Fruit fly (Drosophila melanogaster) whole organism, wandering third instar larva: ENCODE measurements around the gene CG15864.

Experiments
- Abd-B ChIP-seq: fragments of >200 bp; optimal IDR thresholded peaks from 2 replicates; lab custom pipeline; 2017; ENCODE audit warnings: missing biosample characterization, missing genetic modification characterization
- CG32264 ChIP-seq: fragments of 200-800 bp; sonication (Bioruptor generic); optimal IDR thresholded peaks from 2 replicates; lab custom pipeline; 2016; ENCODE audit warnings: missing biosample characterization, missing genetic modification characterization
- CG9705 ChIP-seq: fragments of 200-800 bp; sonication (Bioruptor generic); optimal IDR thresholded peaks from 2 replicates; lab custom pipeline; 2018; ENCODE audit warnings: missing biosample characterization, mild to moderate bottlenecking, missing genetic modification characterization
- CrebA ChIP-seq: fragments of 200-800 bp; sonication (Bioruptor generic); optimal IDR thresholded peaks from 2 replicates; lab custom pipeline; 2016; ENCODE audit warnings: missing biosample characterization, mild to moderate bottlenecking, missing genetic modification characterization, borderline replicate concordance
- Dfd ChIP-seq: fragments of >200 bp; optimal IDR thresholded peaks from 2 replicates; lab custom pipeline; 2017; ENCODE audit warnings: missing biosample characterization, missing genetic modification characterization
- Dif ChIP-seq: fragments of 200-275, 200-300 bp; sonication (Bioruptor generic); optimal IDR thresholded peaks from 2 replicates; lab custom pipeline; 2018; ENCODE audit warnings: missing biosample characterization, missing genetic modification characterization; ENCODE audit not compliant: partially characterized antibody
- GATAd ChIP-seq: sonication (Bioruptor generic); optimal IDR thresholded peaks from 2 replicates; lab custom pipeline; 2016; ENCODE audit warnings: missing biosample characterization, missing genetic modification characterization
- HLH106 ChIP-seq: fragments of 200-800 bp; optimal IDR thresholded peaks from 3 replicates; lab custom pipeline; 2019; ENCODE audit warnings: missing biosample characterization, mild to moderate bottlenecking, missing genetic modification characterization, moderate library complexity
- Hnf4 ChIP-seq: fragments of 200-800 bp; sonication (Bioruptor generic); optimal IDR thresholded peaks from 2 replicates; lab custom pipeline; 2016; ENCODE audit warnings: missing biosample characterization, mild to moderate bottlenecking, missing genetic modification characterization
- Hr78 ChIP-seq: fragments of >200 bp; optimal IDR thresholded peaks from 2 replicates; lab custom pipeline; 2017; ENCODE audit warnings: missing biosample characterization, missing genetic modification characterization
- Hr83 ChIP-seq: fragments of 200-300 bp; sonication (Bioruptor generic); optimal IDR thresholded peaks from 2 replicates; lab custom pipeline; 2016; ENCODE audit warnings: missing biosample characterization, mild to moderate bottlenecking, missing genetic modification characterization, moderate library complexity; ENCODE audit not compliant: poor library complexity, severe bottlenecking
- Jra ChIP-seq: sonication (Bioruptor generic); optimal IDR thresholded peaks from 2 replicates; lab custom pipeline; 2016; ENCODE audit warnings: missing biosample characterization, missing genetic modification characterization
- Mio ChIP-seq: sonication (Bioruptor generic); optimal IDR thresholded peaks from 2 replicates; lab custom pipeline; 2016; ENCODE audit warnings: missing biosample characterization, missing genetic modification characterization
- Myc ChIP-seq: fragments of >200 bp; optimal IDR thresholded peaks from 2 replicates; lab custom pipeline; 2017
- N ChIP-seq: fragments of >200 bp; optimal IDR thresholded peaks from 2 replicates; lab custom pipeline; 2018; ENCODE audit warnings: missing biosample characterization, missing external identifiers, missing genetic modification characterization
- Rel ChIP-seq, 2 experiments: fragments of 200-800 bp; sonication (Bioruptor generic) in 1 of 2; optimal IDR thresholded peaks; 2 replicates in 1 of 2; 3 replicates in 1 of 2; lab custom pipeline; 2016 to 2019; ENCODE audit warnings: mild to moderate bottlenecking in 2 of 2, missing biosample characterization in 2 of 2, missing genetic modification characterization in 2 of 2, moderate library complexity in 1 of 2
- Sp1 ChIP-seq: fragments of 200-800 bp; sonication (Bioruptor generic); optimal IDR thresholded peaks from 3 replicates; lab custom pipeline; 2019; ENCODE audit warnings: missing biosample characterization, mild to moderate bottlenecking, missing genetic modification characterization, moderate library complexity
- Vsx2 ChIP-seq: fragments of 200-300, 225-300 bp; sonication (Bioruptor generic); optimal IDR thresholded peaks from 2 replicates; lab custom pipeline; 2018; ENCODE audit warnings: missing biosample characterization, missing genetic modification characterization; ENCODE audit not compliant: partially characterized antibody
- br ChIP-seq: fragments of 200-800 bp; sonication (Bioruptor generic); optimal IDR thresholded peaks from 2 replicates; lab custom pipeline; 2016; ENCODE audit warnings: missing biosample characterization, missing genetic modification characterization
- brk ChIP-seq: fragments of 200-800 bp; sonication (Bioruptor generic); optimal IDR thresholded peaks from 2 replicates; lab custom pipeline; 2016; ENCODE audit warnings: missing biosample characterization, mild to moderate bottlenecking, missing genetic modification characterization
- dl ChIP-seq, 2 experiments: fragments of 175-275, 200-275 bp in 1 of 2; fragments of 200-275 bp in 1 of 2; sonication (Bioruptor generic); optimal IDR thresholded peaks; lab custom pipeline; 2018; ENCODE audit warnings: mild to moderate bottlenecking in 2 of 2, missing biosample characterization in 2 of 2, missing genetic modification characterization in 2 of 2, moderate library complexity in 2 of 2; ENCODE audit not compliant: partially characterized antibody in 2 of 2, insufficient read depth in 1 of 2
- dmrt93B ChIP-seq: fragments of 200-800 bp; sonication (Bioruptor generic); optimal IDR thresholded peaks from 2 replicates; lab custom pipeline; 2018; ENCODE audit warnings: missing biosample characterization, mild to moderate bottlenecking, missing genetic modification characterization
- dsf ChIP-seq: sonication (Bioruptor generic); optimal IDR thresholded peaks from 2 replicates; lab custom pipeline; 2016; ENCODE audit warnings: missing biosample characterization, missing genetic modification characterization, borderline replicate concordance
- ey ChIP-seq: fragments of 200-800 bp; sonication (Bioruptor generic); optimal IDR thresholded peaks from 2 replicates; lab custom pipeline; 2016; ENCODE audit warnings: missing biosample characterization, missing genetic modification characterization
- foxo ChIP-seq, 2 experiments: fragments of 200-800 bp; sonication (Bioruptor generic); optimal IDR thresholded peaks; 2 replicates in 1 of 2; 3 replicates in 1 of 2; lab custom pipeline; 2016 to 2017; ENCODE audit warnings: missing biosample characterization in 2 of 2, missing genetic modification characterization in 2 of 2
- fru ChIP-seq: fragments of 200-800 bp; sonication (Bioruptor generic); optimal IDR thresholded peaks from 3 replicates; lab custom pipeline; 2016; ENCODE audit warnings: missing biosample characterization, mild to moderate bottlenecking, missing genetic modification characterization
- h ChIP-seq: fragments of 200-800 bp; sonication (Bioruptor generic); optimal IDR thresholded peaks from 3 replicates; lab custom pipeline; 2016; ENCODE audit warnings: missing biosample characterization, mild to moderate bottlenecking, missing genetic modification characterization
- jim ChIP-seq: fragments of 175-275, 200-325 bp; sonication (Bioruptor generic); optimal IDR thresholded peaks from 2 replicates; lab custom pipeline; 2016; ENCODE audit warnings: missing biosample characterization, mild to moderate bottlenecking, missing genetic modification characterization
- lola ChIP-seq: fragments of >200 bp; optimal IDR thresholded peaks from 2 replicates; lab custom pipeline; 2017; ENCODE audit warnings: missing biosample characterization, missing genetic modification characterization
- pan ChIP-seq: fragments of >200 bp; optimal IDR thresholded peaks from 2 replicates; lab custom pipeline; 2017
- psq ChIP-seq: fragments of 200-800 bp; sonication (Bioruptor generic); optimal IDR thresholded peaks from 3 replicates; lab custom pipeline; 2017; ENCODE audit warnings: missing biosample characterization, mild to moderate bottlenecking, missing genetic modification characterization, moderate library complexity
- rgr ChIP-seq: fragments of 200-800 bp; sonication (Bioruptor generic); optimal IDR thresholded peaks from 3 replicates; lab custom pipeline; 2016; ENCODE audit warnings: missing biosample characterization, mild to moderate bottlenecking, missing genetic modification characterization
- sage ChIP-seq: fragments of 200-800 bp; sonication (Bioruptor generic); optimal IDR thresholded peaks from 2 replicates; lab custom pipeline; 2016; ENCODE audit warnings: missing biosample characterization, mild to moderate bottlenecking, missing genetic modification characterization
- sv ChIP-seq: fragments of 200-800 bp; sonication (Bioruptor generic); optimal IDR thresholded peaks from 3 replicates; lab custom pipeline; 2016; ENCODE audit warnings: missing biosample characterization, missing genetic modification characterization
- tai ChIP-seq: sonication (Bioruptor generic); optimal IDR thresholded peaks from 2 replicates; lab custom pipeline; 2016; ENCODE audit warnings: missing biosample characterization, missing genetic modification characterization
- usp ChIP-seq: fragments of >200 bp; optimal IDR thresholded peaks from 2 replicates; lab custom pipeline; 2017; ENCODE audit warnings: missing biosample characterization, missing genetic modification characterization
- woc ChIP-seq: sonication (Bioruptor generic); optimal IDR thresholded peaks from 2 replicates; lab custom pipeline; 2016; ENCODE audit warnings: missing biosample characterization, mild to moderate bottlenecking, missing genetic modification characterization

The CG15864 gene

dm6 chr3R:8224726-8225460 lies 23.3 kb upstream of the CG15864 start:
- TF ChIP-seq Rel (GFP tag; optimal IDR thresholded peaks at IDR 0.05; lab: Kevin White, UChicago) (no peak), Rel (tag; optimal IDR thresholded peaks at IDR 0.05; lab: Kevin White, UChicago) (no peak), Dif (no peak), Sp1 (GFP tag; lab: Kevin White, UChicago) (no peak)

- TF ChIP-seq dsf (GFP tag; lab: Kevin White, UChicago) (no peak), dl (GFP tag; optimal IDR thresholded peaks at IDR 0.05; lab: Kevin White, UChicago; ENCODE audit: insufficient read depth in 1 of 2, partially characterized antibody in 2 of 2) (no peak), br (GFP tag; lab: Kevin White, UChicago) (no peak), dmrt93B (GFP tag; lab: Kevin White, UChicago) (no peak), lola (GFP tag; lab: Kevin White, UChicago) (no peak), jim (GFP tag; lab: Kevin White, UChicago) (no peak), Vsx2 (GFP tag; lab: Kevin White, UChicago) (no peak), Dfd (GFP tag; lab: Kevin White, UChicago) (no peak), Mio (no peak), Hnf4 (no peak), Myc (lab: Kevin White, UChicago) (no peak), psq (GFP tag; lab: Kevin White, UChicago) (no peak), GATAd (GFP tag; lab: Kevin White, UChicago) (no peak), foxo (GFP tag; optimal IDR thresholded peaks at IDR 0.05; lab: Kevin White, UChicago) (no peak), usp (no peak), Dif (no peak), h (no peak), CG9705 (GFP tag; lab: Kevin White, UChicago) (no peak), woc (GFP tag; lab: Kevin White, UChicago) (no peak), Abd-B (no peak)
Observed at dm6 chr3R:8225461-8225971, 22.7 kb upstream of the CG15864 start.

- TF ChIP-seq Hr83 (GFP tag; lab: Kevin White, UChicago) (no peak), Mio (no peak), GATAd (GFP tag; lab: Kevin White, UChicago) (no peak), dmrt93B (GFP tag; lab: Kevin White, UChicago) (no peak), CG32264 (no peak), Hnf4 (no peak), CG9705 (GFP tag; lab: Kevin White, UChicago) (no peak), woc (GFP tag; lab: Kevin White, UChicago) (no peak), Vsx2 (GFP tag; lab: Kevin White, UChicago) (no peak), Sp1 (GFP tag; lab: Kevin White, UChicago) (no peak), dl (GFP tag; optimal IDR thresholded peaks at IDR 0.05; lab: Kevin White, UChicago; ENCODE audit: insufficient read depth in 1 of 2, partially characterized antibody in 2 of 2) (no peak), lola (GFP tag; lab: Kevin White, UChicago) (no peak)
Observed at dm6 chr3R:8227344-8227743, 20.9 kb upstream of the CG15864 start.

- TF ChIP-seq Hr83 (GFP tag; lab: Kevin White, UChicago), result peak; percentile 51
- no peak for TF ChIP-seq pan (lab: Kevin White, UChicago)
- peak; percentile 31 for TF ChIP-seq Hnf4
- no peak for TF ChIP-seq psq (GFP tag; lab: Kevin White, UChicago)
- peak; percentile 35 for TF ChIP-seq Jra
- peak in 1 of 2 experiments; percentile 34 for TF ChIP-seq foxo (GFP tag; optimal IDR thresholded peaks at IDR 0.05; lab: Kevin White, UChicago)
- no peak for TF ChIP-seq tai (GFP tag; lab: Kevin White, UChicago)
- TF ChIP-seq Vsx2 (GFP tag; lab: Kevin White, UChicago), result no peak
- TF ChIP-seq Rel (GFP tag; optimal IDR thresholded peaks at IDR 0.05; lab: Kevin White, UChicago), result no peak
- TF ChIP-seq Rel (tag; optimal IDR thresholded peaks at IDR 0.05; lab: Kevin White, UChicago), result peak; percentile 49
- no peak for TF ChIP-seq woc (GFP tag; lab: Kevin White, UChicago)
- TF ChIP-seq Abd-B, result no peak
- TF ChIP-seq Dif, result no peak
- TF ChIP-seq dsf (GFP tag; lab: Kevin White, UChicago), result no peak
- TF ChIP-seq rgr (GFP tag; lab: Kevin White, UChicago), result peak; percentile 18
- TF ChIP-seq GATAd (GFP tag; lab: Kevin White, UChicago), result no peak
- no peak for TF ChIP-seq sv (GFP tag; lab: Kevin White, UChicago)
- peak; percentile 90 for TF ChIP-seq Myc (lab: Kevin White, UChicago)
- no peak for TF ChIP-seq Hr78
- peak; percentile 14 for TF ChIP-seq ey
- no peak for TF ChIP-seq usp
- no peak for TF ChIP-seq Mio
- TF ChIP-seq lola (GFP tag; lab: Kevin White, UChicago), result no peak
- no peak for TF ChIP-seq br (GFP tag; lab: Kevin White, UChicago)
- TF ChIP-seq h, result peak; percentile 45
- no peak for TF ChIP-seq Dfd (GFP tag; lab: Kevin White, UChicago)
- TF ChIP-seq HLH106 (tag; lab: Kevin White, UChicago), result peak; percentile 28
- no peak for TF ChIP-seq N (GFP tag; lab: Kevin White, UChicago)
- no peak for TF ChIP-seq Sp1 (GFP tag; lab: Kevin White, UChicago)
- no peak for TF ChIP-seq dl (GFP tag; optimal IDR thresholded peaks at IDR 0.05; lab: Kevin White, UChicago; ENCODE audit: insufficient read depth in 1 of 2, partially characterized antibody in 2 of 2)
- TF ChIP-seq brk (GFP tag; lab: Kevin White, UChicago), result no peak
- TF ChIP-seq fru, result peak; percentile 28
- no peak for TF ChIP-seq CG32264
- no peak for TF ChIP-seq CrebA (GFP tag; lab: Kevin White, UChicago)
- peak; percentile 67 for TF ChIP-seq sage (GFP tag; lab: Kevin White, UChicago)
Observed at dm6 chr3R:8233370-8233773, 14.9 kb upstream of the CG15864 start, which contains the start of gene PolI. Gene PolI, plus strand, starts transcription at chr3R:8233507.
